Worm (Caenorhabditis elegans): ENCODE data around the gene C34F6.7.

Gene C34F6.7

ce11 chrX:11203773-11204172 is 11.5 kb downstream of the C34F6.7 start, which contains the start of gene C34F6.11:
C34F6.11 (minus strand) TSS chrX:11203932.
- TF ChIP-seq flt-1 (GFP tag; IDR thresholded peaks at IDR 0.05) = no peak
- TF ChIP-seq med-1 (GFP tag; optimal IDR thresholded peaks at IDR 0.05; ENCODE audit: insufficient read depth) = no peak
- TF ChIP-seq ref-1 (GFP tag; conservative IDR thresholded peaks at IDR 0.05) = no peak
- TF ChIP-seq cog-1 (tag; optimal IDR thresholded peaks at IDR 0.05) = no peak
- no peak for TF ChIP-seq klf-2 (GFP tag; conservative IDR thresholded peaks at IDR 0.05)
- TF ChIP-seq tab-1 (GFP tag; IDR thresholded peaks at IDR 0.05) = no peak
- TF ChIP-seq ztf-23 (GFP tag; IDR thresholded peaks at IDR 0.05) = no peak
- no peak for TF ChIP-seq ztf-29 (GFP tag; IDR thresholded peaks at IDR 0.05)
- TF ChIP-seq T22C8.4 (GFP tag; IDR thresholded peaks at IDR 0.05) = no peak

ce11 chrX:11201165-11201564 is 14.1 kb downstream of the C34F6.7 start, which contains the start of gene col-179:
col-179 (plus strand) TSS chrX:11201465.
- TF ChIP-seq ztf-29 (GFP tag; IDR thresholded peaks at IDR 0.05) = no peak
- no peak for TF ChIP-seq flt-1 (GFP tag; IDR thresholded peaks at IDR 0.05)
- no peak for TF ChIP-seq ztf-23 (GFP tag; IDR thresholded peaks at IDR 0.05)
- no peak for TF ChIP-seq med-1 (GFP tag; optimal IDR thresholded peaks at IDR 0.05; ENCODE audit: insufficient read depth)
- no peak for TF ChIP-seq ref-1 (GFP tag; conservative IDR thresholded peaks at IDR 0.05)
- TF ChIP-seq tab-1 (GFP tag; IDR thresholded peaks at IDR 0.05) = no peak
- no peak for TF ChIP-seq T22C8.4 (GFP tag; IDR thresholded peaks at IDR 0.05)
- no peak for TF ChIP-seq cog-1 (tag; optimal IDR thresholded peaks at IDR 0.05)
- no peak for TF ChIP-seq klf-2 (GFP tag; conservative IDR thresholded peaks at IDR 0.05)

- no peak for TF ChIP-seq ztf-29 (GFP tag; IDR thresholded peaks at IDR 0.05)
- TF ChIP-seq flt-1 (GFP tag; IDR thresholded peaks at IDR 0.05) = no peak
- TF ChIP-seq tab-1 (GFP tag; IDR thresholded peaks at IDR 0.05) = no peak
- no peak for TF ChIP-seq ztf-23 (GFP tag; IDR thresholded peaks at IDR 0.05)
Measured at ce11 chrX:11199155-11199554, 16.1 kb downstream of the C34F6.7 start, which contains the start of gene col-178. col-178 (plus strand) TSS chrX:11199455.

ce11 chrX:11196741-11197140 is 18.5 kb downstream of the C34F6.7 start, which contains the start of gene C34F6.1:
C34F6.1 (minus strand) TSS chrX:11196841.
- TF ChIP-seq ztf-29 (GFP tag; IDR thresholded peaks at IDR 0.05) = no peak
- no peak for TF ChIP-seq ref-1 (GFP tag; conservative IDR thresholded peaks at IDR 0.05)
- TF ChIP-seq tab-1 (GFP tag; IDR thresholded peaks at IDR 0.05) = no peak

ce11 chrX:11193670-11194069 is 21.6 kb downstream of the C34F6.7 start:
- no peak for TF ChIP-seq klf-2 (GFP tag; conservative IDR thresholded peaks at IDR 0.05)
- TF ChIP-seq flt-1 (GFP tag; IDR thresholded peaks at IDR 0.05) = no peak
- no peak for TF ChIP-seq med-1 (GFP tag; optimal IDR thresholded peaks at IDR 0.05; ENCODE audit: insufficient read depth)
- TF ChIP-seq ztf-23 (GFP tag; IDR thresholded peaks at IDR 0.05) = no peak
- no peak; the same call in 1 of the 2 replicates for TF ChIP-seq tab-1 (GFP tag; IDR thresholded peaks at IDR 0.05)
- no peak for TF ChIP-seq T22C8.4 (GFP tag; IDR thresholded peaks at IDR 0.05)
- no peak for TF ChIP-seq cog-1 (tag; optimal IDR thresholded peaks at IDR 0.05)

ce11 chrX:11190443-11190842 is 24.8 kb downstream of the C34F6.7 start:
- peak; percentile 31 for TF ChIP-seq cog-1 (tag; optimal IDR thresholded peaks at IDR 0.05)
- no peak for TF ChIP-seq med-1 (GFP tag; optimal IDR thresholded peaks at IDR 0.05; ENCODE audit: insufficient read depth)

- TF ChIP-seq flt-1 (GFP tag; IDR thresholded peaks at IDR 0.05) = no peak
Measured at ce11 chrX:11189515-11189914, 25.8 kb downstream of the C34F6.7 start, which contains the start of gene F13D2.1. F13D2.1 (minus strand) TSS chrX:11189615.

- TF ChIP-seq ztf-29 (GFP tag; IDR thresholded peaks at IDR 0.05) = no peak
- TF ChIP-seq ref-1 (GFP tag; conservative IDR thresholded peaks at IDR 0.05) = no peak
- TF ChIP-seq tab-1 (GFP tag; IDR thresholded peaks at IDR 0.05) = no peak
- no peak for TF ChIP-seq flt-1 (GFP tag; IDR thresholded peaks at IDR 0.05)
- TF ChIP-seq T22C8.4 (GFP tag; IDR thresholded peaks at IDR 0.05) = no peak
- TF ChIP-seq cog-1 (tag; optimal IDR thresholded peaks at IDR 0.05) = no peak
- no peak for TF ChIP-seq ztf-23 (GFP tag; IDR thresholded peaks at IDR 0.05)
- TF ChIP-seq med-1 (GFP tag; optimal IDR thresholded peaks at IDR 0.05; ENCODE audit: insufficient read depth) = no peak
- no peak for TF ChIP-seq klf-2 (GFP tag; conservative IDR thresholded peaks at IDR 0.05)
Measured at ce11 chrX:11185498-11185897, 29.8 kb downstream of the C34F6.7 start, which contains the start of gene gnrr-7. gnrr-7 (plus strand) TSS chrX:11185798.

ce11 chrX:11178599-11178998 is 36.7 kb downstream of the C34F6.7 start, which contains the start of gene gnrr-6:
gnrr-6 (plus strand) TSS chrX:11178899.
- TF ChIP-seq ztf-29 (GFP tag; IDR thresholded peaks at IDR 0.05) = no peak
- TF ChIP-seq ztf-23 (GFP tag; IDR thresholded peaks at IDR 0.05) = no peak
- TF ChIP-seq T22C8.4 (GFP tag; IDR thresholded peaks at IDR 0.05) = no peak
- TF ChIP-seq klf-2 (GFP tag; conservative IDR thresholded peaks at IDR 0.05) = no peak
- TF ChIP-seq tab-1 (GFP tag; IDR thresholded peaks at IDR 0.05) = no peak
- no peak for TF ChIP-seq med-1 (GFP tag; optimal IDR thresholded peaks at IDR 0.05; ENCODE audit: insufficient read depth)
- TF ChIP-seq cog-1 (tag; optimal IDR thresholded peaks at IDR 0.05) = no peak
- TF ChIP-seq flt-1 (GFP tag; IDR thresholded peaks at IDR 0.05) = no peak
- TF ChIP-seq ref-1 (GFP tag; conservative IDR thresholded peaks at IDR 0.05) = no peak

- TF ChIP-seq flt-1 (GFP tag; IDR thresholded peaks at IDR 0.05) (no peak), ref-1 (GFP tag; conservative IDR thresholded peaks at IDR 0.05) (no peak), med-1 (GFP tag; optimal IDR thresholded peaks at IDR 0.05; ENCODE audit: insufficient read depth) (no peak), tab-1 (GFP tag; IDR thresholded peaks at IDR 0.05) (no peak), klf-2 (GFP tag; conservative IDR thresholded peaks at IDR 0.05) (no peak)
Measured at ce11 chrX:11162778-11163584, 52.3 kb downstream of the C34F6.7 start.

All from whole organism, midembryonic.